Fruit fly (Drosophila melanogaster): ENCODE results near the gene Nufip.

DNA sequence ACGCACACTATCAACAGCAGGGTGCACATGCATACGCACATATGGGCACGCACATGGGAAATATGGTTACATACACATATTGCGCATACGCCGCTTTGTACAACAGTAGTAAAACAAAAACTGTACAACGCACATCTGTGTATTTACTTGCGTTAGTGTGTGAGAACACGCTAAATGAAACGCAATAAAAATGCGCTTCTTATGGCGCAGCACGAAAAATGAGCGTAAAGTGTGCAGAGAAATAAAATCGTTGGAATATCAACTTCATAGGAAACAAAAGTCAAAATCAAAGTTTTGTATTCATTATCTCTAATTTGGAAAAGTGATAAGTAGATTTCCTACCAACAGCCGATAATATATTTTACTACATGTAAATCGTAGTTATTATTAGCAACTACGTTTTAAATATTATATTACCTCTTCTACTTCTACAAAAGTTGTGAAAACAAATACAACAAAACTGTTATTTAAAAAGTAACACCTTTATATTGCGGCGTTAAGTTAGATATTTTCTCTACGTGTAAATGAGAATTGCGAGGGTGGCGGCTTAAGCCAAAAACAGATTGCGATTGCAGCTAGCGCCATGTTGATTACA lies 8.2 kb upstream of the Nufip start:
- TF ChIP-seq ATbp (GFP tag; optimal IDR thresholded peaks at IDR 0.05): peak; percentile 56
- peak; percentile 16; the same call in 1 of the 2 replicates for TF ChIP-seq E2f1 (GFP tag; IDR thresholded peaks at IDR 0.05)
- TF ChIP-seq CkIIα-i1 (GFP tag; IDR thresholded peaks at IDR 0.05): no peak
- TF ChIP-seq Dll (GFP tag; IDR thresholded peaks at IDR 0.05; ENCODE audit: partially characterized antibody): no peak
- TF ChIP-seq dmrt11E (tag; optimal IDR thresholded peaks at IDR 0.05): no peak
- no peak for TF ChIP-seq Hr3 (GFP tag; optimal IDR thresholded peaks at IDR 0.05)
- TF ChIP-seq tna (GFP tag; IDR thresholded peaks at IDR 0.05; ENCODE audit: partially characterized antibody): no peak

Measured in whole organism, embryonic.